Fruit fly (Drosophila melanogaster) whole organism, wandering third instar larva: ENCODE data around the gene Cdep.

Experiments
- CrebA ChIP-seq: fragments of 200-800 bp; sonication (Bioruptor generic); optimal IDR thresholded peaks from 2 replicates; lab custom pipeline; 2016; ENCODE audit warnings: missing biosample characterization, mild to moderate bottlenecking, missing genetic modification characterization, borderline replicate concordance
- Dif ChIP-seq: fragments of 200-275, 200-300 bp; sonication (Bioruptor generic); optimal IDR thresholded peaks from 2 replicates; lab custom pipeline; 2018; ENCODE audit warnings: missing biosample characterization, missing genetic modification characterization; ENCODE audit not compliant: partially characterized antibody
- Mio ChIP-seq: sonication (Bioruptor generic); optimal IDR thresholded peaks from 2 replicates; lab custom pipeline; 2016; ENCODE audit warnings: missing biosample characterization, missing genetic modification characterization
- Sp1 ChIP-seq: fragments of 200-800 bp; sonication (Bioruptor generic); optimal IDR thresholded peaks from 3 replicates; lab custom pipeline; 2019; ENCODE audit warnings: missing biosample characterization, mild to moderate bottlenecking, missing genetic modification characterization, moderate library complexity
- br ChIP-seq: fragments of 200-800 bp; sonication (Bioruptor generic); optimal IDR thresholded peaks from 2 replicates; lab custom pipeline; 2016; ENCODE audit warnings: missing biosample characterization, missing genetic modification characterization
- fru ChIP-seq: fragments of 200-800 bp; sonication (Bioruptor generic); optimal IDR thresholded peaks from 3 replicates; lab custom pipeline; 2016; ENCODE audit warnings: missing biosample characterization, mild to moderate bottlenecking, missing genetic modification characterization
- h ChIP-seq: fragments of 200-800 bp; sonication (Bioruptor generic); optimal IDR thresholded peaks from 3 replicates; lab custom pipeline; 2016; ENCODE audit warnings: missing biosample characterization, mild to moderate bottlenecking, missing genetic modification characterization
- jim ChIP-seq: fragments of 175-275, 200-325 bp; sonication (Bioruptor generic); optimal IDR thresholded peaks from 2 replicates; lab custom pipeline; 2016; ENCODE audit warnings: missing biosample characterization, mild to moderate bottlenecking, missing genetic modification characterization
- pan ChIP-seq: fragments of >200 bp; optimal IDR thresholded peaks from 2 replicates; lab custom pipeline; 2017
- psq ChIP-seq: fragments of 200-800 bp; sonication (Bioruptor generic); optimal IDR thresholded peaks from 3 replicates; lab custom pipeline; 2017; ENCODE audit warnings: missing biosample characterization, mild to moderate bottlenecking, missing genetic modification characterization, moderate library complexity
- rgr ChIP-seq: fragments of 200-800 bp; sonication (Bioruptor generic); optimal IDR thresholded peaks from 3 replicates; lab custom pipeline; 2016; ENCODE audit warnings: missing biosample characterization, mild to moderate bottlenecking, missing genetic modification characterization
- tai ChIP-seq: sonication (Bioruptor generic); optimal IDR thresholded peaks from 2 replicates; lab custom pipeline; 2016; ENCODE audit warnings: missing biosample characterization, missing genetic modification characterization
- woc ChIP-seq: sonication (Bioruptor generic); optimal IDR thresholded peaks from 2 replicates; lab custom pipeline; 2016; ENCODE audit warnings: missing biosample characterization, mild to moderate bottlenecking, missing genetic modification characterization

- TF ChIP-seq Dif: no peak
- TF ChIP-seq fru (GFP tag; lab: Kevin White, UChicago): no peak
- no peak for TF ChIP-seq jim (GFP tag; lab: Kevin White, UChicago)
- TF ChIP-seq woc (GFP tag; lab: Kevin White, UChicago): no peak
- no peak for TF ChIP-seq psq (GFP tag; lab: Kevin White, UChicago)
- no peak for TF ChIP-seq h
- no peak for TF ChIP-seq pan
- TF ChIP-seq tai (GFP tag; lab: Kevin White, UChicago): no peak
- no peak for TF ChIP-seq Mio (GFP tag; lab: Kevin White, UChicago)
- no peak for TF ChIP-seq Sp1 (GFP tag; lab: Kevin White, UChicago)
- no peak for TF ChIP-seq rgr (GFP tag; lab: Kevin White, UChicago)
- no peak for TF ChIP-seq br (GFP tag; lab: Kevin White, UChicago)
- no peak for TF ChIP-seq CrebA (GFP tag; lab: Kevin White, UChicago)
These were observed 47.5 kb downstream of the Cdep start for dm6 chr3R:4957812-4958211.
